Fruit fly (Drosophila melanogaster): ENCODE results near the gene CG32573.

Gene CG32573

DNA sequence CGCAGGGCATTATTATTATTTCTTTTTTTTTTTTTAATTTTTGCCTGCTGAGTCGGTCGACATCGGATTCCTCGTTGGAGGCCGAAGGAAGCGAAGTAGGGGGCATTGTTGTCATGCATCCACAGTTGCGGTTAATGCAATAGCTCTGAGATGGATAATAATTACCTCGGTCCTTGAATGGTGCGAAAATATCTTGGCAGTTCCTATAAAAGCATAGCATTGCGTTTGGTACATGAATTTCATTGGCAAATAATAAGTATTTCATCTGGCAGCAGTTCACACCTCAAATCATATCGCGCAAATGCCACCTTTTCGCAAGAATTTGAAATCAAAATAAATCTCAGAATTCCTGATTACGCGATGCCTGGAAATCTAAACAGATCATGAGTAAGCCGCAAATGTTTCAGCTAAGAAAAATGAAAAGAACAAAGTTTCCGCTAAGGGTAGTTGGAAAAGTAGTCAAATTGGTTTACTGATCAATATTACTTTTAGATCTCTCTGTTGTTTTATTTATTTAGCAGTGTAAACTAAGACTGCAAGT is 4.0 kb upstream of the CG32573 start:
- TF ChIP-seq CG6163 (GFP tag; IDR thresholded peaks at IDR 0.05) = peak; percentile 18; the same call in 1 of the 3 replicates
- TF ChIP-seq CG7368 (GFP tag; optimal IDR thresholded peaks at IDR 0.05) = no peak
- TF ChIP-seq Eip78C (GFP tag) = peak; percentile 82
- peak; percentile 31 for TF ChIP-seq CG6792 (GFP tag; optimal IDR thresholded peaks at IDR 0.05)
- TF ChIP-seq Hr39 (GFP tag; optimal IDR thresholded peaks at IDR 0.05) = peak; percentile 64
- peak; percentile 31 for TF ChIP-seq CG10631 (GFP tag; optimal IDR thresholded peaks at IDR 0.05)
- peak; percentile 46 for TF ChIP-seq CG32006 (GFP tag; optimal IDR thresholded peaks at IDR 0.05)
- peak; percentile 49 for TF ChIP-seq Sox15 (GFP tag; optimal IDR thresholded peaks at IDR 0.05)
- no peak for TF ChIP-seq CG15336 (GFP tag; IDR thresholded peaks at IDR 0.05)
- peak; percentile 33 for TF ChIP-seq topi (GFP tag; optimal IDR thresholded peaks at IDR 0.05)
- peak; percentile 33 for TF ChIP-seq CG34406 (GFP tag; optimal IDR thresholded peaks at IDR 0.05)
- TF ChIP-seq CG3032 (tag; optimal IDR thresholded peaks at IDR 0.05) = peak; percentile 19
- no peak for TF ChIP-seq Hr38 (GFP tag; optimal IDR thresholded peaks at IDR 0.05)
- TF ChIP-seq salr (GFP tag; optimal IDR thresholded peaks at IDR 0.05) = peak in 1 of 2 experiments; percentile 22
- peak; percentile 55 for TF ChIP-seq CG31627 (GFP tag; optimal IDR thresholded peaks at IDR 0.05)
- peak; percentile 81 for TF ChIP-seq svp (GFP tag)
- no peak for TF ChIP-seq CG8119 (GFP tag; IDR thresholded peaks at IDR 0.05)
- TF ChIP-seq esn (GFP tag; optimal IDR thresholded peaks at IDR 0.05) = peak; percentile 67
- TF ChIP-seq CG10669 (GFP tag; optimal IDR thresholded peaks at IDR 0.05) = peak; percentile 12
- TF ChIP-seq Blimp-1 (GFP tag; optimal IDR thresholded peaks at IDR 0.05) = no peak
- TF ChIP-seq CG3919 (GFP tag; optimal IDR thresholded peaks at IDR 0.05) = peak; percentile 1
- no peak for TF ChIP-seq vri (GFP tag; optimal IDR thresholded peaks at IDR 0.05)
- TF ChIP-seq OdsH (GFP tag; optimal IDR thresholded peaks at IDR 0.05) = peak; percentile 30
- TF ChIP-seq spab (GFP tag; optimal IDR thresholded peaks at IDR 0.05) = peak; percentile 5
- peak; percentile 37 for TF ChIP-seq Smox (GFP tag; optimal IDR thresholded peaks at IDR 0.05)
- peak; percentile 31 for TF ChIP-seq Ets21C (GFP tag; optimal IDR thresholded peaks at IDR 0.05)
- no peak for TF ChIP-seq dac (GFP tag; optimal IDR thresholded peaks at IDR 0.05)
- peak; percentile 31 for TF ChIP-seq cyc (GFP tag; optimal IDR thresholded peaks at IDR 0.05)
- no peak for TF ChIP-seq net (GFP tag; optimal IDR thresholded peaks at IDR 0.05)
- no peak for TF ChIP-seq Gug (GFP tag; IDR thresholded peaks at IDR 0.05)
- TF ChIP-seq Met (GFP tag; optimal IDR thresholded peaks at IDR 0.05) = peak; percentile 42
- peak; percentile 56 for TF ChIP-seq lz (GFP tag; optimal IDR thresholded peaks at IDR 0.05)
- peak; percentile 22 for TF ChIP-seq Sox102F (GFP tag; optimal IDR thresholded peaks at IDR 0.05)
- TF ChIP-seq acj6 (GFP tag; optimal IDR thresholded peaks at IDR 0.05) = peak; percentile 20
- no peak for TF ChIP-seq CG6854 (GFP tag; optimal IDR thresholded peaks at IDR 0.05)
- TF ChIP-seq dsx (GFP tag; optimal IDR thresholded peaks at IDR 0.05; ENCODE audit: poor library complexity, severe bottlenecking) = no peak
- TF ChIP-seq CG8319 (GFP tag; optimal IDR thresholded peaks at IDR 0.05) = no peak
- no peak for TF ChIP-seq CG1621 (tag; optimal IDR thresholded peaks at IDR 0.05)
- peak; percentile 28 for TF ChIP-seq Sox14 (GFP tag; optimal IDR thresholded peaks at IDR 0.05)
- peak; percentile 15 for TF ChIP-seq CG8632 (GFP tag; optimal IDR thresholded peaks at IDR 0.05)
- peak; percentile 28 for TF ChIP-seq fd59A (GFP tag; optimal IDR thresholded peaks at IDR 0.05)
- peak; percentile 49 for TF ChIP-seq pdm3 (GFP tag; optimal IDR thresholded peaks at IDR 0.05)
- peak; percentile 55 for TF ChIP-seq Eip75B (GFP tag; optimal IDR thresholded peaks at IDR 0.05)
- TF ChIP-seq CG6808 (GFP tag; optimal IDR thresholded peaks at IDR 0.05) = no peak
- TF ChIP-seq ss (GFP tag; optimal IDR thresholded peaks at IDR 0.05) = peak in 1 of 2 experiments; percentile 20

Data from whole organism, prepupa.